Worm (Caenorhabditis elegans): Measurements from ENCODE around the gene lgc-27.
A peak's percentile ranks its signal among the peaks of the same experiment; 100 is the strongest.

lgc-27 gene

ce11 chrII:4672584-4673110 lies 23.8 kb downstream of the lgc-27 start, which contains the start of the genes clec-140 and hmg-11:
Gene clec-140 (plus strand): TSS chrII:4673060.
Gene hmg-11 (plus strand): TSS chrII:4673085.
- TF ChIP-seq gmeb-2 (tag; optimal IDR thresholded peaks at IDR 0.05) (no peak), tbx-2 (tag; optimal IDR thresholded peaks at IDR 0.05) (peak; percentile 71), pha-2 (tag; optimal IDR thresholded peaks at IDR 0.05) (no peak), lim-6 (tag; optimal IDR thresholded peaks at IDR 0.05) (peak; percentile 31), nhr-232 (tag; optimal IDR thresholded peaks at IDR 0.05) (no peak), ceh-34 (tag; optimal IDR thresholded peaks at IDR 0.05) (no peak), dve-1 (tag; optimal IDR thresholded peaks at IDR 0.05) (no peak), eyg-1 (tag; optimal IDR thresholded peaks at IDR 0.05) (peak; percentile 12), ceh-6 (GFP tag; optimal IDR thresholded peaks at IDR 0.05) (no peak), syd-9 (tag; optimal IDR thresholded peaks at IDR 0.05) (peak; percentile 37), sox-2 (GFP tag; IDR thresholded peaks at IDR 0.05) (peak; percentile 33; the same call in 1 of the 2 replicates), ceh-14 (tag; optimal IDR thresholded peaks at IDR 0.05) (peak; percentile 63), ceh-48 (tag; optimal IDR thresholded peaks at IDR 0.05) (peak; percentile 39), ref-2 (tag; optimal IDR thresholded peaks at IDR 0.05) (peak; percentile 57), elt-2 (tag; optimal IDR thresholded peaks at IDR 0.05) (peak; percentile 43), zip-5 (tag; optimal IDR thresholded peaks at IDR 0.05) (no peak), rnt-1 (tag; optimal IDR thresholded peaks at IDR 0.05) (peak; percentile 68), ceh-18 (tag; optimal IDR thresholded peaks at IDR 0.05) (peak; percentile 17), hlh-30 (tag; optimal IDR thresholded peaks at IDR 0.05; ENCODE audit: insufficient read depth) (peak; percentile 54), ttx-3 (tag; optimal IDR thresholded peaks at IDR 0.05) (no peak), ceh-31 (tag; optimal IDR thresholded peaks at IDR 0.05) (peak; percentile 63), nfya-1 (tag; optimal IDR thresholded peaks at IDR 0.05) (peak; percentile 64), unc-42 (tag; optimal IDR thresholded peaks at IDR 0.05) (peak; percentile 93), hlh-8 (tag; optimal IDR thresholded peaks at IDR 0.05) (peak; percentile 52), C38D4.7 (GFP tag; optimal IDR thresholded peaks at IDR 0.05) (no peak)

ce11 chrII:4673242-4673641 lies 24.4 kb downstream of the lgc-27 start:
- TF ChIP-seq hlh-6 (tag; optimal IDR thresholded peaks at IDR 0.05): no peak
- TF ChIP-seq eyg-1 (tag; optimal IDR thresholded peaks at IDR 0.05): no peak
- TF ChIP-seq pat-9 (tag; optimal IDR thresholded peaks at IDR 0.05): no peak
- TF ChIP-seq ceh-30 (tag; optimal IDR thresholded peaks at IDR 0.05): no peak
- no peak for TF ChIP-seq madf-2 (tag; optimal IDR thresholded peaks at IDR 0.05)
- no peak for TF ChIP-seq ceh-48 (tag; optimal IDR thresholded peaks at IDR 0.05)
- TF ChIP-seq pag-3 (tag; optimal IDR thresholded peaks at IDR 0.05; ENCODE audit: borderline replicate concordance): no peak
- TF ChIP-seq unc-3 (GFP tag; conservative IDR thresholded peaks at IDR 0.05): no peak
- TF ChIP-seq unc-3 (tag; optimal IDR thresholded peaks at IDR 0.05): no peak
- TF ChIP-seq nfya-1 (tag; optimal IDR thresholded peaks at IDR 0.05): no peak
- TF ChIP-seq C08G9.2 (tag; optimal IDR thresholded peaks at IDR 0.05): no peak
- no peak for TF ChIP-seq lim-6 (tag; optimal IDR thresholded peaks at IDR 0.05)
- TF ChIP-seq hlh-15 (tag; optimal IDR thresholded peaks at IDR 0.05): no peak
- TF ChIP-seq mec-3 (tag; optimal IDR thresholded peaks at IDR 0.05; ENCODE audit: borderline replicate concordance): no peak
- TF ChIP-seq pha-4 (tag; optimal IDR thresholded peaks at IDR 0.05): no peak
- no peak for TF ChIP-seq hlh-8 (tag; optimal IDR thresholded peaks at IDR 0.05)

- TF ChIP-seq pha-2 (tag; optimal IDR thresholded peaks at IDR 0.05) (no peak), ets-4 (tag; optimal IDR thresholded peaks at IDR 0.05) (no peak), ztf-16 (tag; optimal IDR thresholded peaks at IDR 0.05) (no peak), nhr-232 (tag; optimal IDR thresholded peaks at IDR 0.05) (no peak), hlh-13 (GFP tag; optimal IDR thresholded peaks at IDR 0.05) (no peak), ahr-1 (tag; optimal IDR thresholded peaks at IDR 0.05) (no peak), ceh-19 (GFP tag; optimal IDR thresholded peaks at IDR 0.05) (no peak), syd-9 (tag; optimal IDR thresholded peaks at IDR 0.05) (no peak), pax-1 (tag; optimal IDR thresholded peaks at IDR 0.05) (no peak), ceh-24 (tag; optimal IDR thresholded peaks at IDR 0.05) (no peak), pros-1 (tag; optimal IDR thresholded peaks at IDR 0.05) (no peak), unc-3 (GFP tag; conservative IDR thresholded peaks at IDR 0.05) (no peak), unc-3 (tag; optimal IDR thresholded peaks at IDR 0.05) (no peak), T23F11.4 (GFP tag; optimal IDR thresholded peaks at IDR 0.05) (no peak), eyg-1 (tag; optimal IDR thresholded peaks at IDR 0.05) (no peak), zip-5 (tag; optimal IDR thresholded peaks at IDR 0.05) (no peak), sox-2 (GFP tag; IDR thresholded peaks at IDR 0.05) (no peak)
Measured at ce11 chrII:4673670-4674069, 24.8 kb downstream of the lgc-27 start.
